Worm (Caenorhabditis elegans) whole organism, L2 larva: ENCODE measurements around the gene F29B9.1.

Experiments used
- C34F6.9 ChIP-seq: fragments of 150-350 bp; optimal IDR thresholded peaks from 2 replicates; lab custom pipeline; 2014; ENCODE audit warnings: missing biosample characterization, missing genetic modification characterization
- F13H6.1 ChIP-seq: sonication (generic microtip); optimal IDR thresholded peaks from 2 replicates; lab custom pipeline; 2016; ENCODE audit warnings: missing genetic modification characterization, missing compliant biosample characterization
- Y55F3AM.14 ChIP-seq: fragments of 200-800 bp; sonication (Bioruptor generic); optimal IDR thresholded peaks from 2 replicates; lab custom pipeline; 2018; ENCODE audit warnings: mild to moderate bottlenecking, missing genetic modification characterization, missing compliant biosample characterization
- alr-1 ChIP-seq: fragments of 150-350 bp; optimal IDR thresholded peaks from 2 replicates; lab custom pipeline; 2014; ENCODE audit warnings: missing biosample characterization, missing genetic modification characterization
- aly-2 ChIP-seq: fragments of 150-350 bp; optimal IDR thresholded peaks from 2 replicates; lab custom pipeline; 2014; ENCODE audit warnings: missing biosample characterization, missing genetic modification characterization
- ama-1 ChIP-seq: fragments of 150-350 bp; optimal IDR thresholded peaks from 2 replicates; lab custom pipeline; 2018; ENCODE audit warnings: inconsistent platforms
- ceh-16 ChIP-seq: fragments of 150-350 bp; optimal IDR thresholded peaks from 2 replicates; lab custom pipeline; 2014; ENCODE audit warnings: missing biosample characterization, missing genetic modification characterization
- ceh-82 ChIP-seq: fragments of 150-350 bp; optimal IDR thresholded peaks from 2 replicates; lab custom pipeline; 2014; ENCODE audit warnings: missing biosample characterization, missing genetic modification characterization
- crh-2 ChIP-seq: sonication (generic microtip); optimal IDR thresholded peaks from 2 replicates; lab custom pipeline; 2017; ENCODE audit warnings: missing biosample characterization, missing genetic modification characterization
- dmd-4 ChIP-seq: sonication (generic microtip); optimal IDR thresholded peaks from 2 replicates; lab custom pipeline; 2017; ENCODE audit warnings: missing biosample characterization, missing genetic modification characterization
- elt-1 ChIP-seq: fragments of 150-350 bp; optimal IDR thresholded peaks from 2 replicates; lab custom pipeline; 2014; ENCODE audit warnings: missing biosample characterization, missing genetic modification characterization
- elt-3 ChIP-seq: sonication (generic microtip); optimal IDR thresholded peaks from 2 replicates; lab custom pipeline; 2017; ENCODE audit warnings: missing biosample characterization, missing genetic modification characterization
- fos-1 ChIP-seq: fragments of 150-350 bp; optimal IDR thresholded peaks from 2 replicates; lab custom pipeline; 2014; ENCODE audit warnings: missing biosample characterization, missing genetic modification characterization
- gmeb-1 ChIP-seq: fragments of 150-350 bp; optimal IDR thresholded peaks from 2 replicates; lab custom pipeline; 2014; ENCODE audit warnings: missing biosample characterization, missing genetic modification characterization
- lin-11 ChIP-seq: fragments of 150-350 bp; sonication (generic microtip); optimal IDR thresholded peaks from 2 replicates; lab custom pipeline; 2014; ENCODE audit warnings: missing biosample characterization, missing genetic modification characterization, inconsistent platforms, mixed read lengths
- lin-13 ChIP-seq: fragments of 150-350 bp; optimal IDR thresholded peaks from 2 replicates; lab custom pipeline; 2014; ENCODE audit warnings: missing biosample characterization, missing genetic modification reagents, missing genetic modification characterization
- lin-39 ChIP-seq: fragments of 150-350 bp; optimal IDR thresholded peaks from 2 replicates; lab custom pipeline; 2014; ENCODE audit warnings: missing biosample characterization, missing genetic modification reagents, missing genetic modification characterization
- lsy-2 ChIP-seq, 2 experiments: fragments of 150-350 bp in 1 of 2; sonication (generic microtip) in 1 of 2; optimal IDR thresholded peaks; 2 replicates each; lab custom pipeline; 2014 to 2017; ENCODE audit warnings: missing biosample characterization in 2 of 2, missing genetic modification characterization in 2 of 2
- mab-5 ChIP-seq: fragments of 150-350 bp; optimal IDR thresholded peaks from 2 replicates; lab custom pipeline; 2014; ENCODE audit warnings: missing biosample characterization, missing genetic modification characterization
- mbf-1 ChIP-seq: sonication (generic microtip); optimal IDR thresholded peaks from 2 replicates; lab custom pipeline; 2017; ENCODE audit warnings: missing biosample characterization, missing genetic modification characterization
- mdl-1 ChIP-seq, 2 experiments: fragments of 150-350 bp in 1 of 2; sonication (generic microtip) in 1 of 2; optimal IDR thresholded peaks; 2 replicates each; lab custom pipeline; 2017; ENCODE audit warnings: missing biosample characterization in 2 of 2, missing genetic modification characterization in 2 of 2
- nhr-10 ChIP-seq: sonication (generic microtip); optimal IDR thresholded peaks from 2 replicates; lab custom pipeline; 2017; ENCODE audit warnings: missing biosample characterization, missing genetic modification characterization
- nhr-11 ChIP-seq: fragments of 150-350 bp; optimal IDR thresholded peaks from 2 replicates; lab custom pipeline; 2014; ENCODE audit warnings: missing biosample characterization, missing genetic modification characterization
- nhr-12 ChIP-seq: fragments of 150-350 bp; optimal IDR thresholded peaks from 2 replicates; lab custom pipeline; 2014; ENCODE audit warnings: missing biosample characterization, missing genetic modification characterization
- nhr-129 ChIP-seq: fragments of 150-350 bp; optimal IDR thresholded peaks from 2 replicates; lab custom pipeline; 2014; ENCODE audit warnings: missing biosample characterization, missing genetic modification characterization
- nhr-21 ChIP-seq: fragments of 150-350 bp; optimal IDR thresholded peaks from 2 replicates; lab custom pipeline; 2014; ENCODE audit warnings: missing biosample characterization, missing genetic modification characterization
- nhr-23 ChIP-seq: fragments of 150-350 bp; optimal IDR thresholded peaks from 2 replicates; lab custom pipeline; 2014; ENCODE audit warnings: missing biosample characterization, missing genetic modification reagents, missing genetic modification characterization
- nhr-25 ChIP-seq: fragments of 150-350 bp; sonication (generic microtip); optimal IDR thresholded peaks from 3 replicates; lab custom pipeline; 2014; ENCODE audit warnings: missing biosample characterization, missing genetic modification characterization
- nhr-6 ChIP-seq: fragments of 150-350 bp; optimal IDR thresholded peaks from 2 replicates; lab custom pipeline; 2014; ENCODE audit warnings: missing biosample characterization, missing genetic modification characterization
- nhr-77 ChIP-seq: fragments of 150-350 bp; optimal IDR thresholded peaks from 2 replicates; lab custom pipeline; 2014; ENCODE audit warnings: missing biosample characterization, missing genetic modification characterization
- peb-1 ChIP-seq: fragments of 150-350 bp; optimal IDR thresholded peaks from 2 replicates; lab custom pipeline; 2014; ENCODE audit warnings: missing biosample characterization, missing genetic modification characterization
- skn-1 ChIP-seq: sonication (generic microtip); optimal IDR thresholded peaks from 2 replicates; lab custom pipeline; 2017; ENCODE audit warnings: missing biosample characterization, missing genetic modification characterization
- sma-3 ChIP-seq: sonication (generic microtip); optimal IDR thresholded peaks from 2 replicates; lab custom pipeline; 2016; ENCODE audit warnings: missing genetic modification reagents, missing genetic modification characterization, missing compliant biosample characterization
- sma-9 ChIP-seq, 2 experiments: fragments of 150-350 bp in 1 of 2; sonication (generic microtip) in 1 of 2; optimal IDR thresholded peaks; 2 replicates each; lab custom pipeline; 2014 to 2016; ENCODE audit warnings: missing genetic modification characterization in 2 of 2, mild to moderate bottlenecking in 1 of 2, missing biosample characterization in 1 of 2, missing compliant biosample characterization in 1 of 2, missing genetic modification reagents in 1 of 2, moderate library complexity in 1 of 2
- snpc-4 ChIP-seq: fragments of 150-350 bp; optimal IDR thresholded peaks from 2 replicates; lab custom pipeline; 2014; ENCODE audit warnings: missing biosample characterization, missing genetic modification characterization
- unc-39 ChIP-seq: fragments of 150-350 bp; optimal IDR thresholded peaks from 2 replicates; lab custom pipeline; 2014; ENCODE audit warnings: missing biosample characterization, missing genetic modification characterization
- unc-55 ChIP-seq: fragments of 150-350 bp; sonication (generic microtip); optimal IDR thresholded peaks from 3 replicates; lab custom pipeline; 2014; ENCODE audit warnings: missing biosample characterization, missing genetic modification reagents, missing genetic modification characterization
- unc-62 ChIP-seq: fragments of 150-350 bp; optimal IDR thresholded peaks from 2 replicates; lab custom pipeline; 2014; ENCODE audit warnings: missing biosample characterization, missing genetic modification reagents, missing genetic modification characterization
- zag-1 ChIP-seq: fragments of 150-350 bp; optimal IDR thresholded peaks from 2 replicates; lab custom pipeline; 2014; ENCODE audit warnings: missing biosample characterization, missing genetic modification characterization
- ztf-11 ChIP-seq: sonication (generic microtip); optimal IDR thresholded peaks from 2 replicates; lab custom pipeline; 2017; ENCODE audit warnings: missing biosample characterization, missing genetic modification characterization
- ztf-4 ChIP-seq: fragments of 150-350 bp; optimal IDR thresholded peaks from 2 replicates; lab custom pipeline; 2014; ENCODE audit warnings: missing biosample characterization, missing genetic modification characterization

Gene F29B9.1

ce11 chrIV:4650624-4651094 is 14.5 kb upstream of the F29B9.1 start, which contains the start of gene ubc-9:
Gene ubc-9 (plus strand): TSS chrIV:4651044.
- TF ChIP-seq aly-2 (tag; lab: Kevin White, UChicago) (no peak), C34F6.9 (tag; lab: Kevin White, UChicago) (peak; percentile 76), sma-3 (GFP tag; lab: Kevin White, UChicago) (peak; percentile 76), ama-1 (lab: Kevin White, UChicago) (peak; percentile 74), lin-13 (peak; percentile 89), elt-3 (tag; lab: Kevin White, UChicago) (no peak), lin-11 (tag; lab: Kevin White, UChicago) (peak; percentile 44), F13H6.1 (tag; lab: Kevin White, UChicago) (peak; percentile 81), peb-1 (tag; lab: Kevin White, UChicago) (no peak), ceh-16 (tag; lab: Kevin White, UChicago) (peak; percentile 63), gmeb-1 (tag; lab: Kevin White, UChicago) (peak; percentile 75), crh-2 (peak; percentile 63), nhr-21 (peak; percentile 57), nhr-129 (tag; lab: Kevin White, UChicago) (peak; percentile 78), mab-5 (tag; lab: Kevin White, UChicago) (peak; percentile 46), unc-55 (GFP tag; lab: Kevin White, UChicago) (peak; percentile 87), nhr-12 (tag; lab: Kevin White, UChicago) (no peak), nhr-23 (no peak), sma-9 (GFP tag; optimal IDR thresholded peaks at IDR 0.05; lab: Kevin White, UChicago) (peak; percentile 49), sma-9 (tag; optimal IDR thresholded peaks at IDR 0.05; lab: Kevin White, UChicago) (no peak), lsy-2 (tag; optimal IDR thresholded peaks at IDR 0.05; lab: Kevin White, UChicago) (peak; percentile 61 to 79), skn-1 (peak; percentile 41), fos-1 (tag; lab: Kevin White, UChicago) (peak; percentile 32), ztf-4 (tag; lab: Kevin White, UChicago) (no peak), nhr-10 (tag; lab: Kevin White, UChicago) (no peak), elt-1 (no peak), unc-62 (no peak), nhr-6 (tag; lab: Kevin White, UChicago) (no peak), nhr-25 (peak; percentile 55), ztf-11 (tag; lab: Kevin White, UChicago) (no peak), zag-1 (tag; lab: Kevin White, UChicago) (peak; percentile 24)

DNA sequence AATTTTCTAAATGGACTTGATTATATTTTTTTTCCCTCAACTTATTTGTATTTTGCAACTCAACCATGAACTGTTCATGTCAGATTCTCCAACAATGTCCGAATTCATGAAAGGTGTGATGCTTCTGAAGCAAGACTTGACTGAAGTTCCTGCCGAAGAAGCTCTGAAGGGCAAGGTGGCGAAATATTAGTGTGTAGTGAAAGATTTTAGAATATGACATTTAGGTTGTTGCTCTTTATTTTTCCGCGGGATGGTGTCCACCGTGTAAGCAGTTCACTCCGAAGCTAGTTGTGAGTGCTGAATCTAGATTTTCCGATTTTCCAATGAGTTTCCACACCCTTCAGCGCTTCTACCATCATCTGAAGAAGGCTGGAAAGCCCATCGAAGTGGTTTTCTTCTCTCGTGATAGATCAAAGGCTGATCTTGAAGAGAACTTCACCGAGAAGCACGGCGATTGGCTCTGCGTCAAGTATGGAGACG is 12.8 kb upstream of the F29B9.1 start, which contains the start of gene F29B9.5:
Gene F29B9.5, plus strand, starts transcription at position 51 of the 480 bp plus-strand sequence.
- TF ChIP-seq mbf-1 (tag; lab: Kevin White, UChicago) (no peak), crh-2 (no peak), elt-3 (tag; lab: Kevin White, UChicago) (no peak), snpc-4 (tag; lab: Kevin White, UChicago) (no peak), lin-39 (tag; lab: Kevin White, UChicago) (no peak), nhr-77 (tag; lab: Kevin White, UChicago) (no peak), skn-1 (no peak)

- TF ChIP-seq ceh-16 (tag; lab: Kevin White, UChicago) (no peak), Y55F3AM.14 (no peak), fos-1 (tag; lab: Kevin White, UChicago) (no peak), dmd-4 (tag; lab: Kevin White, UChicago) (no peak), unc-39 (no peak), mab-5 (tag; lab: Kevin White, UChicago) (no peak), nhr-6 (tag; lab: Kevin White, UChicago) (no peak), nhr-21 (no peak), mbf-1 (tag; lab: Kevin White, UChicago) (no peak), peb-1 (tag; lab: Kevin White, UChicago) (no peak), elt-3 (tag; lab: Kevin White, UChicago) (no peak), aly-2 (tag; lab: Kevin White, UChicago) (no peak), unc-62 (no peak), skn-1 (no peak)
Observed at ce11 chrIV:4652962-4653361, 12.2 kb upstream of the F29B9.1 start, which contains the start of gene psr-1. Gene psr-1 (plus strand): TSS chrIV:4653262.

- TF ChIP-seq Y55F3AM.14 (no peak), nhr-11 (tag; lab: Kevin White, UChicago) (no peak), alr-1 (no peak), mdl-1 (tag; optimal IDR thresholded peaks at IDR 0.05; lab: Kevin White, UChicago) (no peak), nhr-10 (tag; lab: Kevin White, UChicago) (no peak), elt-1 (no peak), ztf-11 (tag; lab: Kevin White, UChicago) (no peak), nhr-129 (tag; lab: Kevin White, UChicago) (no peak), ceh-82 (tag; lab: Kevin White, UChicago) (no peak), skn-1 (no peak), nhr-77 (tag; lab: Kevin White, UChicago) (no peak), unc-39 (no peak), crh-2 (no peak)
Observed at ce11 chrIV:4653708-4654107, 11.5 kb upstream of the F29B9.1 start.
